ENCODE assay signal across 1 fruit fly cellular context in genomic region chr2L:14622182-14622581, dm6.
TF ChIP-seq lines count a peak whose summit lies in the region.

No protein-coding gene starts in this region.

TF ChIP-seq in whole organism, embryonic, 481 proteins besides CTCF, POLR2A, EP300 and RAD21 (continued from another document):
- no peak for TF ChIP-seq Stat92E (GFP tag; optimal IDR thresholded peaks at IDR 0.05; lab: Kevin White, UChicago)
- peak; percentile 53 for TF ChIP-seq CG2678 (tag; optimal IDR thresholded peaks at IDR 0.05; lab: Kevin White, UChicago)
- no peak for TF ChIP-seq gro (GFP tag; optimal IDR thresholded peaks at IDR 0.05; lab: Kevin White, UChicago)
- peak; percentile 44 for TF ChIP-seq dmrt99B (tag; optimal IDR thresholded peaks at IDR 0.05; lab: Kevin White, UChicago)
- TF ChIP-seq ap (GFP tag; IDR thresholded peaks at IDR 0.05; lab: Robert Waterston, UW), result 0 out of 2 replicates have a peak, but pooled peaks have one; percentile 9
- no peak for TF ChIP-seq maf-S (GFP tag; optimal IDR thresholded peaks at IDR 0.05; lab: Kevin White, UChicago)
- TF ChIP-seq CG15601 (tag; optimal IDR thresholded peaks at IDR 0.05; lab: Kevin White, UChicago), result no peak
- no peak for TF ChIP-seq YL-1 (GFP tag; optimal IDR thresholded peaks at IDR 0.05; lab: Kevin White, UChicago)
- no peak for TF ChIP-seq CG18764 (GFP tag; optimal IDR thresholded peaks at IDR 0.05; lab: Kevin White, UChicago)
- TF ChIP-seq fd96Cb (tag; optimal IDR thresholded peaks at IDR 0.05; lab: Kevin White, UChicago), result peak; percentile 52
- no peak for TF ChIP-seq usp (GFP tag; optimal IDR thresholded peaks at IDR 0.05; lab: Kevin White, UChicago)
- no peak for TF ChIP-seq h (optimal IDR thresholded peaks at IDR 0.05; lab: Kevin White, UChicago)
- no peak for TF ChIP-seq CG4707 (GFP tag; optimal IDR thresholded peaks at IDR 0.05; lab: Kevin White, UChicago)
- no peak for TF ChIP-seq CG3838 (GFP tag; optimal IDR thresholded peaks at IDR 0.05; lab: Kevin White, UChicago)
- TF ChIP-seq CG6854 (GFP tag; optimal IDR thresholded peaks at IDR 0.05; lab: Kevin White, UChicago), result no peak
- TF ChIP-seq CG5245 (GFP tag; optimal IDR thresholded peaks at IDR 0.05; lab: Kevin White, UChicago), result peak; percentile 50
- TF ChIP-seq CG11085 (GFP tag; IDR thresholded peaks at IDR 0.05; lab: Robert Waterston, UW), result 0 out of 2 replicates have a peak, but pooled peaks have one; percentile 28
- no peak for TF ChIP-seq esg (GFP tag; conservative IDR thresholded peaks at IDR 0.05; lab: Robert Waterston, UW)
- TF ChIP-seq CG43689 (GFP tag; IDR thresholded peaks at IDR 0.05; lab: Robert Waterston, UW), result no peak
- no peak for TF ChIP-seq CG10462 (GFP tag; optimal IDR thresholded peaks at IDR 0.05; lab: Kevin White, UChicago)
- TF ChIP-seq CG10431 (GFP tag; optimal IDR thresholded peaks at IDR 0.05; lab: Kevin White, UChicago), result no peak
- TF ChIP-seq lilli (GFP tag; optimal IDR thresholded peaks at IDR 0.05; lab: Kevin White, UChicago), result peak; percentile 31
- no peak for TF ChIP-seq HLH54F (GFP tag; optimal IDR thresholded peaks at IDR 0.05; lab: Kevin White, UChicago)
- no peak for TF ChIP-seq ewg (GFP tag; optimal IDR thresholded peaks at IDR 0.05; lab: Kevin White, UChicago)
- 0 out of 2 replicates have a peak, but pooled peaks have one; percentile 36 for TF ChIP-seq sim (GFP tag; IDR thresholded peaks at IDR 0.05; lab: Robert Waterston, UW)
- peak; percentile 69 for TF ChIP-seq gem (tag; optimal IDR thresholded peaks at IDR 0.05; lab: Kevin White, UChicago)
- peak; percentile 43 for TF ChIP-seq Sox102F (GFP tag; optimal IDR thresholded peaks at IDR 0.05; lab: Kevin White, UChicago)
- TF ChIP-seq CG12659 (GFP tag; optimal IDR thresholded peaks at IDR 0.05; lab: Kevin White, UChicago), result no peak
- peak; percentile 42 for TF ChIP-seq CG8944 (GFP tag; optimal IDR thresholded peaks at IDR 0.05; lab: Kevin White, UChicago)
- no peak for TF ChIP-seq Elba2 (GFP tag; optimal IDR thresholded peaks at IDR 0.05; lab: Kevin White, UChicago)
- TF ChIP-seq B-H2 (GFP tag; optimal IDR thresholded peaks at IDR 0.05; lab: Kevin White, UChicago), result no peak
- no peak for TF ChIP-seq CG7357 (GFP tag; IDR thresholded peaks at IDR 0.05; lab: Robert Waterston, UW)
- TF ChIP-seq al (GFP tag; IDR thresholded peaks at IDR 0.05; lab: Robert Waterston, UW), result no peak
- TF ChIP-seq CG17802 (tag; optimal IDR thresholded peaks at IDR 0.05; lab: Kevin White, UChicago), result peak; percentile 18
- peak; percentile 70; the same call in 1 of the 2 replicates for TF ChIP-seq ara (GFP tag; IDR thresholded peaks at IDR 0.05; lab: Robert Waterston, UW)
- TF ChIP-seq klu (GFP tag; IDR thresholded peaks at IDR 0.05; lab: Robert Waterston, UW), result 0 out of 2 replicates have a peak, but pooled peaks have one; percentile 10
- no peak for TF ChIP-seq CG14050 (GFP tag; IDR thresholded peaks at IDR 0.05; lab: Robert Waterston, UW)
- TF ChIP-seq Xrp1 (GFP tag; IDR thresholded peaks at IDR 0.05; lab: Robert Waterston, UW), result peak; percentile 76
- peak; percentile 55 for TF ChIP-seq bab2 (GFP tag; optimal IDR thresholded peaks at IDR 0.05; lab: Kevin White, UChicago)
- no peak for TF ChIP-seq CG13296 (GFP tag; optimal IDR thresholded peaks at IDR 0.05; lab: Kevin White, UChicago)
- no peak for TF ChIP-seq Bgb (GFP tag; IDR thresholded peaks at IDR 0.05; lab: Robert Waterston, UW; ENCODE audit: partially characterized antibody)
- no peak for TF ChIP-seq kni (GFP tag; optimal IDR thresholded peaks at IDR 0.05; lab: Kevin White, UChicago)
- peak; percentile 26 for TF ChIP-seq Dad (GFP tag; optimal IDR thresholded peaks at IDR 0.05; lab: Kevin White, UChicago)
- no peak for TF ChIP-seq twi (tag; optimal IDR thresholded peaks at IDR 0.05; lab: Kevin White, UChicago)
- TF ChIP-seq CG9437 (GFP tag; optimal IDR thresholded peaks at IDR 0.05; lab: Kevin White, UChicago), result no peak
- no peak for TF ChIP-seq CG7372 (GFP tag; IDR thresholded peaks at IDR 0.05; lab: Robert Waterston, UW)
- TF ChIP-seq CG8765 (GFP tag; IDR thresholded peaks at IDR 0.05; lab: Robert Waterston, UW), result peak; percentile 63; the same call in 1 of the 2 replicates
- TF ChIP-seq CG5953 (GFP tag; IDR thresholded peaks at IDR 0.05; lab: Robert Waterston, UW), result no peak
- TF ChIP-seq CG1603 (tag; optimal IDR thresholded peaks at IDR 0.05; lab: Kevin White, UChicago), result peak; percentile 76
- TF ChIP-seq CG4730 (GFP tag; IDR thresholded peaks at IDR 0.05; lab: Robert Waterston, UW), result peak; percentile 20; the same call in 1 of the 2 replicates
- no peak for TF ChIP-seq CG17612 (GFP tag; IDR thresholded peaks at IDR 0.05; lab: Robert Waterston, UW)
- peak; percentile 60 for TF ChIP-seq CG4424 (GFP tag; optimal IDR thresholded peaks at IDR 0.05; lab: Kevin White, UChicago)
- TF ChIP-seq Oli (tag; optimal IDR thresholded peaks at IDR 0.05; lab: Kevin White, UChicago), result peak; percentile 44
- peak; percentile 16 for TF ChIP-seq jing (GFP tag; optimal IDR thresholded peaks at IDR 0.05; lab: Kevin White, UChicago)
- TF ChIP-seq Sox100B (GFP tag; optimal IDR thresholded peaks at IDR 0.05; lab: Kevin White, UChicago), result no peak
- TF ChIP-seq CG7839 (tag; optimal IDR thresholded peaks at IDR 0.05; lab: Kevin White, UChicago), result peak; percentile 53
- TF ChIP-seq CG15514 (GFP tag; optimal IDR thresholded peaks at IDR 0.05; lab: Kevin White, UChicago), result no peak
- peak; percentile 34 for TF ChIP-seq CG33213 (GFP tag; optimal IDR thresholded peaks at IDR 0.05; lab: Kevin White, UChicago)
- no peak for TF ChIP-seq Taf1 (GFP tag; IDR thresholded peaks at IDR 0.05; lab: Robert Waterston, UW)
- TF ChIP-seq CG32767 (GFP tag; IDR thresholded peaks at IDR 0.05; lab: Robert Waterston, UW), result 0 out of 2 replicates have a peak, but pooled peaks have one; percentile 13
- peak; percentile 34 for TF ChIP-seq CG10654 (GFP tag; optimal IDR thresholded peaks at IDR 0.05; lab: Kevin White, UChicago)
- TF ChIP-seq mam (GFP tag; optimal IDR thresholded peaks at IDR 0.05; lab: Kevin White, UChicago), result peak; percentile 18
- no peak for TF ChIP-seq CkIIα-i1 (GFP tag; IDR thresholded peaks at IDR 0.05; lab: Robert Waterston, UW)
- TF ChIP-seq pnt (GFP tag; optimal IDR thresholded peaks at IDR 0.05; lab: Kevin White, UChicago), result peak; percentile 62
- peak; percentile 65 for TF ChIP-seq pum (GFP tag; optimal IDR thresholded peaks at IDR 0.05; lab: Kevin White, UChicago)
- TF ChIP-seq mld (GFP tag; IDR thresholded peaks at IDR 0.05; lab: Robert Waterston, UW; ENCODE audit: partially characterized antibody), result no peak
- no peak for TF ChIP-seq CG4854 (GFP tag; optimal IDR thresholded peaks at IDR 0.05; lab: Kevin White, UChicago)
- TF ChIP-seq Hmr (GFP tag; optimal IDR thresholded peaks at IDR 0.05; lab: Kevin White, UChicago), result no peak
- TF ChIP-seq CG7963 (GFP tag; IDR thresholded peaks at IDR 0.05; lab: Robert Waterston, UW; ENCODE audit: partially characterized antibody), result no peak
- no peak for TF ChIP-seq Ravus (GFP tag; IDR thresholded peaks at IDR 0.05; lab: Robert Waterston, UW)
- peak; percentile 48; the same call in 1 of the 3 replicates for TF ChIP-seq croc (GFP tag; conservative IDR thresholded peaks at IDR 0.05; lab: Robert Waterston, UW)
- no peak for TF ChIP-seq tna (GFP tag; IDR thresholded peaks at IDR 0.05; lab: Robert Waterston, UW; ENCODE audit: partially characterized antibody)
- TF ChIP-seq otp (GFP tag; IDR thresholded peaks at IDR 0.05; lab: Robert Waterston, UW), result peak; percentile 46; the same call in 1 of the 3 replicates
- peak; percentile 76 for TF ChIP-seq CG10979 (tag; optimal IDR thresholded peaks at IDR 0.05; lab: Kevin White, UChicago)
- no peak for TF ChIP-seq aop (GFP tag; IDR thresholded peaks at IDR 0.05; lab: Robert Waterston, UW)
- TF ChIP-seq CrebB (tag; optimal IDR thresholded peaks at IDR 0.05; lab: Kevin White, UChicago), result no peak
- TF ChIP-seq Lpt (GFP tag; optimal IDR thresholded peaks at IDR 0.05; lab: Kevin White, UChicago), result no peak
- no peak for TF ChIP-seq br (optimal IDR thresholded peaks at IDR 0.05; lab: Kevin White, UChicago)
- TF ChIP-seq Mad (GFP tag; optimal IDR thresholded peaks at IDR 0.05; lab: Kevin White, UChicago), result no peak
- TF ChIP-seq dpn (GFP tag; optimal IDR thresholded peaks at IDR 0.05; lab: Kevin White, UChicago), result peak; percentile 41 to 43
- TF ChIP-seq bowl (GFP tag; IDR thresholded peaks at IDR 0.05; lab: Robert Waterston, UW), result no peak
- TF ChIP-seq CG9609 (GFP tag; optimal IDR thresholded peaks at IDR 0.05; lab: Kevin White, UChicago), result peak; percentile 39
- TF ChIP-seq her (GFP tag; optimal IDR thresholded peaks at IDR 0.05; lab: Kevin White, UChicago), result peak; percentile 23
- no peak for TF ChIP-seq CG12104 (GFP tag; optimal IDR thresholded peaks at IDR 0.05; lab: Kevin White, UChicago)
- TF ChIP-seq HLH3B (GFP tag; IDR thresholded peaks at IDR 0.05; lab: Robert Waterston, UW), result peak; percentile 56; the same call in 1 of the 2 replicates
- peak; percentile 5 for TF ChIP-seq grau (tag; optimal IDR thresholded peaks at IDR 0.05; lab: Kevin White, UChicago)
- TF ChIP-seq slbo (GFP tag; IDR thresholded peaks at IDR 0.05; lab: Robert Waterston, UW), result 0 out of 2 replicates have a peak, but pooled peaks have one; percentile 22
- peak; percentile 60 for TF ChIP-seq jumu (GFP tag; optimal IDR thresholded peaks at IDR 0.05; lab: Kevin White, UChicago)
- no peak for TF ChIP-seq CG34376 (GFP tag; optimal IDR thresholded peaks at IDR 0.05; lab: Kevin White, UChicago)
- TF ChIP-seq CG11696 (GFP tag; IDR thresholded peaks at IDR 0.05; lab: Robert Waterston, UW), result no peak
- TF ChIP-seq psq (GFP tag; optimal IDR thresholded peaks at IDR 0.05; lab: Kevin White, UChicago), result no peak
- no peak for TF ChIP-seq gcm2 (GFP tag; optimal IDR thresholded peaks at IDR 0.05; lab: Kevin White, UChicago)
- TF ChIP-seq CG31441 (GFP tag; IDR thresholded peaks at IDR 0.05; lab: Robert Waterston, UW), result peak; percentile 55; the same call in 1 of the 2 replicates
- no peak for TF ChIP-seq CG12155 (GFP tag; optimal IDR thresholded peaks at IDR 0.05; lab: Kevin White, UChicago)
- TF ChIP-seq Xbp1 (GFP tag; optimal IDR thresholded peaks at IDR 0.05; lab: Kevin White, UChicago), result peak; percentile 33
- no peak for TF ChIP-seq cg (GFP tag; optimal IDR thresholded peaks at IDR 0.05; lab: Kevin White, UChicago)
- TF ChIP-seq inv (GFP tag; IDR thresholded peaks at IDR 0.05; lab: Robert Waterston, UW; ENCODE audit: partially characterized antibody), result no peak
- TF ChIP-seq wek (GFP tag; optimal IDR thresholded peaks at IDR 0.05; lab: Kevin White, UChicago), result no peak
- TF ChIP-seq E2f2 (GFP tag; IDR thresholded peaks at IDR 0.05; lab: Robert Waterston, UW), result no peak
- peak; percentile 50 for TF ChIP-seq CG16863 (GFP tag; optimal IDR thresholded peaks at IDR 0.05; lab: Kevin White, UChicago)
- TF ChIP-seq dan (GFP tag; IDR thresholded peaks at IDR 0.05; lab: Robert Waterston, UW), result no peak
- TF ChIP-seq Six4 (GFP tag; optimal IDR thresholded peaks at IDR 0.05; lab: Kevin White, UChicago), result peak; percentile 42
- peak; percentile 42; the same call in 1 of the 3 replicates for TF ChIP-seq CG11695 (GFP tag; IDR thresholded peaks at IDR 0.05; lab: Robert Waterston, UW)
- TF ChIP-seq Hand (GFP tag; optimal IDR thresholded peaks at IDR 0.05; lab: Kevin White, UChicago), result no peak
- peak; percentile 58 for TF ChIP-seq az2 (GFP tag; optimal IDR thresholded peaks at IDR 0.05; lab: Kevin White, UChicago)
- TF ChIP-seq D19A (tag; optimal IDR thresholded peaks at IDR 0.05; lab: Kevin White, UChicago), result peak; percentile 18
- TF ChIP-seq D19B (GFP tag; optimal IDR thresholded peaks at IDR 0.05; lab: Kevin White, UChicago), result no peak
- no peak for TF ChIP-seq dysf (GFP tag; IDR thresholded peaks at IDR 0.05; lab: Robert Waterston, UW)
- TF ChIP-seq ase (GFP tag; IDR thresholded peaks at IDR 0.05; lab: Robert Waterston, UW), result no peak
- no peak for TF ChIP-seq Dfd (GFP tag; optimal IDR thresholded peaks at IDR 0.05; lab: Kevin White, UChicago)
- no peak for TF ChIP-seq fd3F (GFP tag; optimal IDR thresholded peaks at IDR 0.05; lab: Kevin White, UChicago)
- peak; percentile 89 for TF ChIP-seq CG15696 (tag; optimal IDR thresholded peaks at IDR 0.05; lab: Kevin White, UChicago)
- no peak for TF ChIP-seq cas (GFP tag; IDR thresholded peaks at IDR 0.05; lab: Robert Waterston, UW)
- no peak for TF ChIP-seq CG6272 (GFP tag; IDR thresholded peaks at IDR 0.05; lab: Robert Waterston, UW)
- TF ChIP-seq Antp (GFP tag; optimal IDR thresholded peaks at IDR 0.05; lab: Kevin White, UChicago), result peak; percentile 64
- no peak for TF ChIP-seq CG12236 (GFP tag; optimal IDR thresholded peaks at IDR 0.05; lab: Kevin White, UChicago)
- TF ChIP-seq Fer1 (GFP tag; optimal IDR thresholded peaks at IDR 0.05; lab: Kevin White, UChicago), result no peak
- TF ChIP-seq pb (GFP tag; optimal IDR thresholded peaks at IDR 0.05; lab: Kevin White, UChicago), result peak; percentile 56
- TF ChIP-seq Optix (GFP tag; IDR thresholded peaks at IDR 0.05; lab: Robert Waterston, UW), result no peak
- TF ChIP-seq CG9215 (GFP tag; IDR thresholded peaks at IDR 0.05; lab: Robert Waterston, UW), result no peak
- no peak for TF ChIP-seq gsb (GFP tag; IDR thresholded peaks at IDR 0.05; lab: Robert Waterston, UW)
- no peak for TF ChIP-seq Opbp (GFP tag; IDR thresholded peaks at IDR 0.05; lab: Robert Waterston, UW; ENCODE audit: partially characterized antibody)
- TF ChIP-seq CG1529 (GFP tag; optimal IDR thresholded peaks at IDR 0.05; lab: Kevin White, UChicago), result no peak
- TF ChIP-seq Sry-β (GFP tag; optimal IDR thresholded peaks at IDR 0.05; lab: Kevin White, UChicago), result no peak
- no peak for TF ChIP-seq Scr (GFP tag; IDR thresholded peaks at IDR 0.05; lab: Robert Waterston, UW; ENCODE audit: partially characterized antibody)
- TF ChIP-seq lab (GFP tag; optimal IDR thresholded peaks at IDR 0.05; lab: Kevin White, UChicago), result peak; percentile 27
- no peak for TF ChIP-seq CG10543 (GFP tag; optimal IDR thresholded peaks at IDR 0.05; lab: Kevin White, UChicago)
- TF ChIP-seq CG1024 (GFP tag; IDR thresholded peaks at IDR 0.05; lab: Robert Waterston, UW), result 0 out of 2 replicates have a peak, but pooled peaks have one; percentile 51
